Worm (Caenorhabditis elegans) whole organism, L3 larva: ENCODE results near the gene srg-2.

Source experiments
- ama-1 ChIP-seq: fragments of 150-350 bp; optimal IDR thresholded peaks from 2 replicates; lab custom pipeline; 2018
- ztf-11 ChIP-seq: fragments of 150-350 bp; optimal IDR thresholded peaks from 2 replicates; lab custom pipeline; 2014; ENCODE audit warnings: missing biosample characterization, missing genetic modification characterization

DNA sequence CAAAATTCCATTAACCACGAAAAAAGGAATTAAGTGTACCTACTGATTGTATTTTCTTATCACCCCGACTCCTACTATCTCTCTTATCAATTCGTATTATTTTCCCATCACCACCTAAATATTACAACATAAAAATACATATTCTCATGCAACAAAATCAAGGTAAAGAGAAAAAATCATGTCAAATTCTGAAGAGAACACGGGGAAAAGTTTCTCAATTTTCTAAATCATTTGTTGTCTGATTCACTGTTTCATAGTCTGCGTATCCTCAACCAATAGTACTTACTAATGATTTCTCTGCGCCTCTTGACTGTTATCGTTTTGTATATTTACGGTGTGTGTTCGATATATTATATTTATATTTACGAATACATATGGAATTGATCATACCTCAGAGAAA is 28.1 kb downstream of the srg-2 start:
- TF ChIP-seq ama-1 (lab: Kevin White, UChicago) (no peak), ztf-11 (tag; lab: Kevin White, UChicago) (no peak)
